Fruit fly (Drosophila melanogaster): ENCODE data around the gene CG5282.

CG5282 gene

DNA sequence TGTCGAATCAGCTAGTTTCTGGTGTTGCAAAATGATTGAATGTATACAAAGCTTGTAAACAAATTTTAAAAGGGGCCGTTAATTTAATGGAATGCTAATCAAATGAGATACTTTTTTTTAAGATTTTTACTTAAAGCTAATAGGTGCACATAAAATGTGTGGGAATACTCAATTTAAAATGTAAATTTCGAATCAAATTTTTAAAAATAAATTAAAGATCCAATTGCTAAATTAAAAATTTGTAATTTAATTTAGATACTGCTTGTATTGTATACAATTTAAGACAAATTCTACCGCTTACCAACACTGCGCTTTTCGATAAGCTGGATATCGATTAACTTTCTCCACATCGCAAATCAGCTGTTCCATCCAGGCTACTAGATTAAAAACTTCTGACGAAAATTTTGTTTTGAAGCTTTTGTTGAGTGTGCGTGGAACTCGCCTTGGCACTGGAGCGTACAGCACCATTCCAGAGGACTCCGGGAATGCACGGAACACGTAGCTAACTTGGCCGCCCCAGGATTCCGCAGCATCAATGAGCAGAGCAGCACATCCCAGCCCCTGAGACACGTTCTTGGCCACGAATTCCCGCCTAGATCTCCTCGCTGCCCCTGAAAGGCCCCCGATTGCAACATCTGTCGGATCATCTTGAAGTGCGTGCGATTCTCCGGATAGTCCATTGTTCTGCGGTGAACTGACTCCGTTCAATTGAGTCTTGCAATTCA is 41.6 kb downstream of the CG5282 start, which contains the start of the genes CG5498 and fbl (continued):
- no peak for TF ChIP-seq Tbp (GFP tag; optimal IDR thresholded peaks at IDR 0.05)
- peak; percentile 14 for TF ChIP-seq pum (GFP tag; optimal IDR thresholded peaks at IDR 0.05)
- TF ChIP-seq CG9932 (GFP tag; IDR thresholded peaks at IDR 0.05) = peak; percentile 56
- no peak for TF ChIP-seq ftz-f1 (GFP tag; optimal IDR thresholded peaks at IDR 0.05)
- no peak for TF ChIP-seq Nf-YA (GFP tag; IDR thresholded peaks at IDR 0.05)
- TF ChIP-seq pfk (GFP tag; optimal IDR thresholded peaks at IDR 0.05) = no peak
- TF ChIP-seq wek (GFP tag; optimal IDR thresholded peaks at IDR 0.05) = no peak
- TF ChIP-seq CG16863 (GFP tag; optimal IDR thresholded peaks at IDR 0.05) = no peak
- TF ChIP-seq CG16815 (GFP tag; optimal IDR thresholded peaks at IDR 0.05) = peak; percentile 26
- peak; percentile 38; the same call in 1 of the 2 replicates for TF ChIP-seq hbn (GFP tag; IDR thresholded peaks at IDR 0.05; ENCODE audit: partially characterized antibody)
- no peak for TF ChIP-seq CG17802 (tag; optimal IDR thresholded peaks at IDR 0.05)
- TF ChIP-seq CG1602 (GFP tag; optimal IDR thresholded peaks at IDR 0.05) = peak; percentile 64
- 0 out of 2 replicates have a peak, but pooled peaks have one; percentile 22 for TF ChIP-seq CG32772 (GFP tag; IDR thresholded peaks at IDR 0.05)
- TF ChIP-seq Sox100B (GFP tag; optimal IDR thresholded peaks at IDR 0.05) = peak; percentile 73
- TF ChIP-seq CG30431 (GFP tag; optimal IDR thresholded peaks at IDR 0.05) = no peak
- peak; percentile 56 for TF ChIP-seq CG15601 (tag; optimal IDR thresholded peaks at IDR 0.05)
- no peak for TF ChIP-seq HHEX (GFP tag; optimal IDR thresholded peaks at IDR 0.05)
- TF ChIP-seq CG11723 (GFP tag; optimal IDR thresholded peaks at IDR 0.05) = no peak
- peak; percentile 82 for TF ChIP-seq sens (GFP tag)
- no peak for TF ChIP-seq ttk (GFP tag; IDR thresholded peaks at IDR 0.05)
- TF ChIP-seq Fer2 (tag; optimal IDR thresholded peaks at IDR 0.05) = peak; percentile 61
- TF ChIP-seq Doc2 (GFP tag; IDR thresholded peaks at IDR 0.05) = no peak
- no peak for TF ChIP-seq peb (GFP tag; IDR thresholded peaks at IDR 0.05)
- no peak for TF ChIP-seq CG12769 (tag; optimal IDR thresholded peaks at IDR 0.05)
- TF ChIP-seq CG4282 (GFP tag; optimal IDR thresholded peaks at IDR 0.05) = no peak
- TF ChIP-seq CG8924 (tag; optimal IDR thresholded peaks at IDR 0.05) = peak; percentile 74
- peak; percentile 77 for TF ChIP-seq grau (tag; optimal IDR thresholded peaks at IDR 0.05)
- TF ChIP-seq CG14860 (GFP tag; IDR thresholded peaks at IDR 0.05; ENCODE audit: partially characterized antibody) = no peak
- peak; percentile 7 for TF ChIP-seq CG5180 (GFP tag; optimal IDR thresholded peaks at IDR 0.05)
- TF ChIP-seq CG8290 (GFP tag; optimal IDR thresholded peaks at IDR 0.05) = peak; percentile 37
- no peak for TF ChIP-seq CG8290 (tag; optimal IDR thresholded peaks at IDR 0.05)
- TF ChIP-seq CG1603 (tag; optimal IDR thresholded peaks at IDR 0.05) = peak; percentile 4
- no peak for TF ChIP-seq pros (GFP tag; optimal IDR thresholded peaks at IDR 0.05)
- peak; percentile 56 for TF ChIP-seq CG3847 (GFP tag; IDR thresholded peaks at IDR 0.05)
- peak; percentile 35 for TF ChIP-seq D19B (GFP tag; optimal IDR thresholded peaks at IDR 0.05)
- TF ChIP-seq ranshi (GFP tag; IDR thresholded peaks at IDR 0.05) = peak; percentile 29; the same call in 1 of the 2 replicates
- TF ChIP-seq Jarid2 (GFP tag; optimal IDR thresholded peaks at IDR 0.05) = no peak
- TF ChIP-seq pita (GFP tag; optimal IDR thresholded peaks at IDR 0.05) = no peak
- no peak for TF ChIP-seq abd-A (tag; optimal IDR thresholded peaks at IDR 0.05)
- TF ChIP-seq CG13775 (GFP tag; optimal IDR thresholded peaks at IDR 0.05) = peak; percentile 75
- 0 out of 2 replicates have a peak, but pooled peaks have one; percentile 34 for TF ChIP-seq crol (GFP tag; IDR thresholded peaks at IDR 0.05)
- peak; percentile 4 for TF ChIP-seq Usf (GFP tag; optimal IDR thresholded peaks at IDR 0.05)
- peak; percentile 34; the same call in 1 of the 2 replicates for TF ChIP-seq Scr (GFP tag; IDR thresholded peaks at IDR 0.05; ENCODE audit: partially characterized antibody)
- peak; percentile 49 for TF ChIP-seq scrt (GFP tag; optimal IDR thresholded peaks at IDR 0.05)
- peak; percentile 40 for TF ChIP-seq ERR (GFP tag; optimal IDR thresholded peaks at IDR 0.05)
- TF ChIP-seq Six4 (GFP tag; optimal IDR thresholded peaks at IDR 0.05) = peak; percentile 30
- no peak for TF ChIP-seq ac (GFP tag; optimal IDR thresholded peaks at IDR 0.05)
- no peak for TF ChIP-seq sima (GFP tag; optimal IDR thresholded peaks at IDR 0.05)
- 0 out of 2 replicates have a peak, but pooled peaks have one; percentile 40 for TF ChIP-seq sob (GFP tag; IDR thresholded peaks at IDR 0.05)
- no peak for TF ChIP-seq CG11085 (GFP tag; IDR thresholded peaks at IDR 0.05)

Measured in whole organism, embryonic.